Worm (Caenorhabditis elegans): ENCODE measurements around the gene klc-1.
A peak's percentile ranks its signal among the peaks of the same experiment; 100 is the strongest.

DNA sequence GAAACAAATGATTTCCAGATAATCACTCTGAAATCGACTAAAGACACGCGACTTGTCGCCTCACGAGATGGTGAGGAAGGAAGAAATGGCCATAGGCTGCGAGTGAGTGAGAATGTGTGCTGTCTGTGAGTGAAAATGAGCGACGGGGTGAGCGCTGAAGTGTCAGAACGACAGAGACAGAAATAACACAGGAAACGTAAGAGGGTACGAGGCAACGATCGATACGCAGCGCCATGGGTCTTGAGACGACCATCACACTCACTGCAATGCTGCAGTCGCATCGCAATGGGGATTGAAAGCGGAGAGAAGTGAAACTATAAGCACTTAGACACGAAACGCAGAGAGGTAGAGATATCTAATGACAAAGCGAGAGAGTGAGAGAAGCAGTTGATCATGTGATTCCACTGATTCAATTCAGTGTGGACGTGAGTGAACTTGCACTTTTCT lies 723 bp upstream of the klc-1 start:
- peak; percentile 89 for TF ChIP-seq ceh-20 (GFP tag; IDR thresholded peaks at IDR 0.05)
- TF ChIP-seq ceh-82 (tag; optimal IDR thresholded peaks at IDR 0.05), result no peak
- peak; percentile 13 for TF ChIP-seq daf-12 (tag; optimal IDR thresholded peaks at IDR 0.05)
- TF ChIP-seq nhr-48 (tag; optimal IDR thresholded peaks at IDR 0.05), result peak; percentile 91
- no peak for TF ChIP-seq mxl-2 (GFP tag; conservative IDR thresholded peaks at IDR 0.05)
- TF ChIP-seq T20F7.1 (GFP tag; optimal IDR thresholded peaks at IDR 0.05), result peak; percentile 81
- no peak for TF ChIP-seq snpc-4 (tag; optimal IDR thresholded peaks at IDR 0.05)
- peak; percentile 88 for TF ChIP-seq nhr-28 (tag; optimal IDR thresholded peaks at IDR 0.05)
- TF ChIP-seq nhr-76 (tag; optimal IDR thresholded peaks at IDR 0.05), result no peak
